Worm (Caenorhabditis elegans): ENCODE data around the gene F07F6.2.

Gene F07F6.2

DNA sequence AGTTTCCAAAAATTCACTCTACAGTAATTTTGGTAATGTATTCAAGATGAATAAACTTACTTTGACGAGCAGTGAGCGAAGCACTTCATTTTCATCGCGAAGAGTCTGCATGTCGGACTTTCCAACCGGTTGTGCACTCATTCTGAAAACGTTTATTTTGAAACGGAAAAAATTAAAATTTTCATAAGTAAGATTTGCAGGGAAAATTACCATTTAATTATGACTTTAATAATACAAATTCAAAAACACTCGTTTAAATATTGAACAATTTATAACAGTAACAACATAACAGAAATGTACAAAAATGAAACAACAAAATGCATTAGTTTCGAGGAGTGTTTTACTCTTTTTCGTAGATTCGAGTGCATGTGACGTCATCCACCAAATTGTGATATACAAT lies 17.5 kb upstream of the F07F6.2 start, which contains the start of the genes EEED8.13 and EEED8.18:
Gene EEED8.13 (minus strand): TSS at position 101 of the 400 bp plus-strand sequence.
Gene EEED8.18 (minus strand): TSS at position 144 of the 400 bp plus-strand sequence.
- TF ChIP-seq zip-4 (GFP tag; optimal IDR thresholded peaks at IDR 0.05) (no peak), nhr-12 (tag; optimal IDR thresholded peaks at IDR 0.05) (no peak), vab-15 (tag; optimal IDR thresholded peaks at IDR 0.05) (no peak), hlh-4 (tag; optimal IDR thresholded peaks at IDR 0.05) (no peak), fkh-10 (GFP tag; optimal IDR thresholded peaks at IDR 0.05) (no peak), unc-30 (tag; optimal IDR thresholded peaks at IDR 0.05) (no peak), snu-23 (GFP tag; optimal IDR thresholded peaks at IDR 0.05) (no peak), hlh-17 (GFP tag; optimal IDR thresholded peaks at IDR 0.05; ENCODE audit: borderline replicate concordance) (no peak), fkh-8 (tag; optimal IDR thresholded peaks at IDR 0.05) (no peak), rnt-1 (tag; optimal IDR thresholded peaks at IDR 0.05) (no peak), swsn-7 (tag; optimal IDR thresholded peaks at IDR 0.05) (no peak), nhr-19 (GFP tag; conservative IDR thresholded peaks at IDR 0.05) (no peak), unc-86 (tag; optimal IDR thresholded peaks at IDR 0.05) (no peak), nhr-28 (tag; optimal IDR thresholded peaks at IDR 0.05) (no peak), nhr-85 (tag) (no peak), efl-3 (GFP tag; optimal IDR thresholded peaks at IDR 0.05) (no peak), skn-1 (tag; optimal IDR thresholded peaks at IDR 0.05) (no peak), nhr-47 (tag; optimal IDR thresholded peaks at IDR 0.05) (no peak), fos-1 (tag; optimal IDR thresholded peaks at IDR 0.05) (no peak)

DNA sequence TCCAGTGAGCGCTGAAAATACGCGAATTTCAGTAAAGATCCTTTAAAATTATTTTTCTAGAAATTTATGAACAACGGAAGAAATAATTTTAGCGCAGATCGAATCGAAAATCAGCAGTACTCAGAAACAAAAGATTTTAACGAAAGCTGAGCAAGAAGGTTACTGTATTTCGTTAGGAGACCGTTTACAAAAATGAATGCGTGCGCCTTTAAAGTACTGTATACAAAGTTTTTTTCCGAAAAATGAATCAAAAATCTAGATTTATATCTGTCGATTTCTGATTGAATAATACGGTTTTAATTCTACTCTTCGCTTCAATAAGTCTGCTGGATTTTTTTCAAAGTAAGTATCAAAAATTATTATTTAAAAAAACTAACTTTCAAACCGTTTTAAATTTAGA lies 16.0 kb upstream of the F07F6.2 start, which contains the start of the genes EEED8.14 and EEED8.3:
Gene EEED8.14 (minus strand): TSS at position 13 of the 400 bp plus-strand sequence.
Gene EEED8.3 (plus strand): TSS at position 237 of the 400 bp plus-strand sequence.
- TF ChIP-seq unc-30 (tag; optimal IDR thresholded peaks at IDR 0.05) (no peak), grh-1 (GFP tag; IDR thresholded peaks at IDR 0.05) (no peak), tbx-2 (tag; optimal IDR thresholded peaks at IDR 0.05) (no peak), elt-3 (tag; optimal IDR thresholded peaks at IDR 0.05) (no peak), dpl-1 (GFP tag; optimal IDR thresholded peaks at IDR 0.05) (no peak), efl-3 (GFP tag; optimal IDR thresholded peaks at IDR 0.05) (no peak), sox-4 (tag; optimal IDR thresholded peaks at IDR 0.05) (no peak), lin-35 (GFP tag; optimal IDR thresholded peaks at IDR 0.05) (no peak), skn-1 (tag; optimal IDR thresholded peaks at IDR 0.05) (no peak)

DNA sequence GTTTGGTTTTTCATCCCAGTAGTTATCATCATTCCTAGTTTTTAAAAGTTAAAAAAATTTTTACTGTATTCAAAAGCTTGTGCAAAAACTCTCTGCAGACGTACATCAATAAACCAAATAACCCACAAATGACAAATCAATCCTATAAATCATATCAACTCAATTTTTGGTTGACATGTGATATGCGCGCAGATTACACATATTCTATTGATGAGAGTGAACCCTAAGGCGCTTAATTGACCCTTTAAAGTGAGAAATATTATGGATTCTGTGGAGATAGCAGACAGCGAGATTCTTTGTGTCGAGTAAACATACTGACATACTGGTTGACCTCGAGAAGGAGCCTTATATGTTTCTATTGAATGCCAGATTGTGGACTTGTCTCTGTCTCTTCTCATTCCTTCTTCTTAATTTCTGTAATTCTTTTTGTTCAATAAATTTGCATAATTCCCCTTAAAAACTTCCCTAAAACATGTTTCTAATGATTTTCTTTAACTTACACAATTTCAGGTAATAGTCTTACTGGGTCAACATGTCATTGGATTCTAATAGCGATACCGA lies 13.7 kb upstream of the F07F6.2 start, which contains the start of gene EEED8.2:
Gene EEED8.2 (plus strand): TSS at position 511 of the 561 bp plus-strand sequence.
- TF ChIP-seq nhr-237 (tag; optimal IDR thresholded peaks at IDR 0.05) (no peak), blmp-1 (tag; optimal IDR thresholded peaks at IDR 0.05) (peak; percentile 14), C34B4.2 (tag; optimal IDR thresholded peaks at IDR 0.05) (no peak), elt-3 (tag; optimal IDR thresholded peaks at IDR 0.05) (peak in 1 of 6 experiments; percentile 2), fkh-4 (tag; optimal IDR thresholded peaks at IDR 0.05; ENCODE audit: borderline replicate concordance) (no peak), unc-130 (tag; optimal IDR thresholded peaks at IDR 0.05) (no peak)

DNA sequence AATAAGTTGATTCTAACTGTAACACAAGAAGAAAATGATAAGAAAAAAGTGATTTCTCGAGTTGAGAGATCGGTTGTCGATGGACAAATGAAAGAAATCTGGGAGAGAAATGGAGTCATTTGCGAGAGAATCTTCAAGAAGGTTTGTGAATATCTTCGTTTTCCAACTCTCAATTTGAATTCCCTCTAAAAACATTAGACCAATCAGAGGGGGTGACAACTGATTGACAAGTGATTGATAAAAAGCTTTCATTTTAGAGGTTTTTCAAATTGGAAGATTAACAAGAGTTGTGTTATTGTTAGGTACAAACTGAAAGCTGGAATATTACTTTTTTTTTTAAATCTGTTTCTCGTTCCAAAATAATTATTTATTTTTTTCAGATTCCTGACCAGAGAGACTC lies 12.1 kb upstream of the F07F6.2 start:
- TF ChIP-seq dsc-1 (tag; optimal IDR thresholded peaks at IDR 0.05) = no peak
- TF ChIP-seq unc-30 (tag; optimal IDR thresholded peaks at IDR 0.05) = no peak
- TF ChIP-seq efl-1 (optimal IDR thresholded peaks at IDR 0.05) = no peak
- peak in 1 of 2 experiments; percentile 23 for TF ChIP-seq efl-1 (GFP tag; optimal IDR thresholded peaks at IDR 0.05 in 1 of 2)
- TF ChIP-seq ztf-11 (tag; optimal IDR thresholded peaks at IDR 0.05) = no peak
- no peak for TF ChIP-seq unc-62 (GFP tag; optimal IDR thresholded peaks at IDR 0.05)
- TF ChIP-seq egl-27 (tag; optimal IDR thresholded peaks at IDR 0.05) = no peak
- no peak for TF ChIP-seq lin-39 (tag; optimal IDR thresholded peaks at IDR 0.05)
- no peak for TF ChIP-seq sox-4 (tag; optimal IDR thresholded peaks at IDR 0.05)
